Worm (Caenorhabditis elegans): ENCODE measurements around the gene srj-13.

Gene srj-13

DNA sequence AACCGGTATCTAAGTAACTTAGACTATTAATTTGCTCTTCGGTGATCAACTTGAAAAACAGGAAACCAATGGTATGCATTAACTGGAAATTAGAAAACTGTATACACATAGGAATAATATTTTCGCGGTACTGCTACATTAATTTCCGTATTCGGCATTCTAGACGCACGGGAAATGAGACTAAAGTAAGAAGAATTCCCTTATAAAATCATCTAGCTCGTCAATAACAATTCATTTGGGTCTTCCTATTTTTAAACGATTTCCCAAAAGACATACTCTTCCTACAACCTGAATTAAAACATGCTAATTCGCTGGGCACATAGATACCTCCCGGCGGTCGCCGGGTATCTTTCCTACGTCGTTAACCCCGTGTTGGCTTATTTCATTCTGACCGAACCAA is at the start of gene srj-13:
Gene srj-13 (plus strand): TSS at position 301 of the 400 bp plus-strand sequence.
- TF ChIP-seq fos-1 (tag; optimal IDR thresholded peaks at IDR 0.05) = no peak
- TF ChIP-seq nhr-237 (tag; optimal IDR thresholded peaks at IDR 0.05) = no peak

- no peak for TF ChIP-seq fkh-10 (GFP tag; optimal IDR thresholded peaks at IDR 0.05)
- TF ChIP-seq mml-1 (tag; optimal IDR thresholded peaks at IDR 0.05) = no peak
- no peak for TF ChIP-seq fkh-2 (tag; optimal IDR thresholded peaks at IDR 0.05)
- no peak for TF ChIP-seq nhr-23 (tag; optimal IDR thresholded peaks at IDR 0.05)
- no peak for TF ChIP-seq snpc-4 (tag; optimal IDR thresholded peaks at IDR 0.05)
- TF ChIP-seq ceh-82 (tag; optimal IDR thresholded peaks at IDR 0.05) = no peak
- TF ChIP-seq ztf-11 (tag; optimal IDR thresholded peaks at IDR 0.05) = no peak
- TF ChIP-seq ama-1 (optimal IDR thresholded peaks at IDR 0.05) = no peak
- no peak for TF ChIP-seq egl-27 (tag; optimal IDR thresholded peaks at IDR 0.05)
- TF ChIP-seq elt-2 (tag; optimal IDR thresholded peaks at IDR 0.05) = no peak
- no peak for TF ChIP-seq unc-62 (GFP tag; optimal IDR thresholded peaks at IDR 0.05)
- TF ChIP-seq egl-5 (tag; optimal IDR thresholded peaks at IDR 0.05) = no peak
- TF ChIP-seq ceh-9 (tag; optimal IDR thresholded peaks at IDR 0.05) = no peak
- TF ChIP-seq nhr-12 (tag; optimal IDR thresholded peaks at IDR 0.05) = no peak
These were observed 48.9 kb upstream of the srj-13 start for ce11 chrV:7353602-7354001.

ce11 chrV:7355464-7355863 is 47.0 kb upstream of the srj-13 start, which contains the start of gene tag-293:
TSS of gene tag-293 (minus strand) at chrV:7355564.
- TF ChIP-seq mml-1 (tag; optimal IDR thresholded peaks at IDR 0.05) (no peak), pha-4 (tag; optimal IDR thresholded peaks at IDR 0.05) (no peak), egl-27 (tag; optimal IDR thresholded peaks at IDR 0.05) (no peak), ZK546.5 (tag; optimal IDR thresholded peaks at IDR 0.05) (no peak), nhr-67 (tag; optimal IDR thresholded peaks at IDR 0.05) (no peak), nhr-11 (tag; optimal IDR thresholded peaks at IDR 0.05) (no peak), ceh-82 (tag; optimal IDR thresholded peaks at IDR 0.05) (no peak), ztf-11 (tag; optimal IDR thresholded peaks at IDR 0.05) (no peak), pqm-1 (tag; optimal IDR thresholded peaks at IDR 0.05) (no peak), R02D3.7 (tag; optimal IDR thresholded peaks at IDR 0.05) (no peak), egl-5 (tag; optimal IDR thresholded peaks at IDR 0.05) (no peak), nhr-23 (tag; optimal IDR thresholded peaks at IDR 0.05) (no peak), fkh-2 (tag; optimal IDR thresholded peaks at IDR 0.05) (no peak)

- no peak for TF ChIP-seq lin-15B (tag; optimal IDR thresholded peaks at IDR 0.05)
- no peak for TF ChIP-seq unc-39 (tag; optimal IDR thresholded peaks at IDR 0.05)
- TF ChIP-seq elt-3 (tag; optimal IDR thresholded peaks at IDR 0.05) = no peak
- no peak for TF ChIP-seq egl-5 (tag; optimal IDR thresholded peaks at IDR 0.05)
- no peak for TF ChIP-seq jun-1 (tag; optimal IDR thresholded peaks at IDR 0.05)
- no peak for TF ChIP-seq sea-2 (GFP tag; optimal IDR thresholded peaks at IDR 0.05)
- TF ChIP-seq skn-1 (tag; optimal IDR thresholded peaks at IDR 0.05) = no peak
- TF ChIP-seq egl-27 (tag; optimal IDR thresholded peaks at IDR 0.05) = no peak
- no peak for TF ChIP-seq elt-2 (tag; optimal IDR thresholded peaks at IDR 0.05)
These were observed 45.8 kb upstream of the srj-13 start, which contains the start of gene C03G6.21 for ce11 chrV:7356684-7357083. TSS of gene C03G6.21 (minus strand) at chrV:7356784.

DNA sequence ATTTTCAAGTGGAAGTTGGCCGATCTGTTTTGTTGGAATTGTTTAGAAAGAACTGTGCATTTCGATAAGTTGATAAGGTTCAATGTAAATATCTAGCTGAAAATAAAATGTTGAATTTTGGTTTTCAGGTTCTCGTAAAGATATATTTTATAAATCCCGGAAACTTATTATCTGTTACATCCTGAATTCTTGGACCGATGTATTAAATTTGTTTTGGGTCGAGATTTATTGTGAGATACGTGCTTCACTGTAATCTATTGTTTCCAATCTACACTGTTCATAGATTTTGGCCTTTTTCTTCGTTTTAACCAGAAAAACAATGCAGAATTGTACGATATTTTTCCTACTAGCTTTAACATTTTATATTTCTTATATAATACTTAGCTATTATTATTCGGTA is 45.3 kb upstream of the srj-13 start, which contains the start of gene C03G6.6:
Gene C03G6.6 (plus strand): TSS at position 301 of the 400 bp plus-strand sequence.
- TF ChIP-seq lin-15B (tag; optimal IDR thresholded peaks at IDR 0.05) = no peak
- TF ChIP-seq snpc-4 (tag; optimal IDR thresholded peaks at IDR 0.05) = no peak
- no peak for TF ChIP-seq unc-39 (tag; optimal IDR thresholded peaks at IDR 0.05)
- no peak for TF ChIP-seq daf-12 (tag; optimal IDR thresholded peaks at IDR 0.05)
- no peak for TF ChIP-seq nhr-76 (tag; optimal IDR thresholded peaks at IDR 0.05)
- TF ChIP-seq nhr-25 (tag; optimal IDR thresholded peaks at IDR 0.05) = no peak

DNA sequence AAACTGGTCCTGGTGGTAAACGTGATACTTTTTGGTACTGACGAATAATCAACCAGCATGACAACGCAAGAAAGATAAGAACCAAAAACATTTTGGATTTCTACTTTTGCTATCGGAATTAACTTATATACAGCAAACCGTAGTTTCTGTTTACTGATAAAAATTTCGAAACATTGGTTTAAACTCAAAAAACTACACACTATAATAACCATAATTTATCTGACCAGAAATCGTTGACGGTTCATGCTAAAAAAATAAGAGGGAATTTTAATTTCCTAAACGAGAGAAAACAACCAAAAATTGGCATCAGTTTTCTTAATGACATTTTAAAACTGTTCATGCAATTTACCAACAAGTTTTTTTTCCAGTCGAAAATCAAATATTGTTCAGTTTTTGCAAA is 40.8 kb upstream of the srj-13 start, which contains the start of gene cyp-35A1:
Gene cyp-35A1 (minus strand): TSS at position 101 of the 400 bp plus-strand sequence.
- no peak for TF ChIP-seq nhr-43 (tag; optimal IDR thresholded peaks at IDR 0.05; ENCODE audit: poor library complexity, severe bottlenecking)
- no peak for TF ChIP-seq pha-4 (tag; optimal IDR thresholded peaks at IDR 0.05)
- no peak for TF ChIP-seq ceh-16 (tag; optimal IDR thresholded peaks at IDR 0.05)
- TF ChIP-seq nhr-23 (tag; optimal IDR thresholded peaks at IDR 0.05) = no peak

Measured in whole organism, L3 larva.